Fruit fly (Drosophila melanogaster) whole organism, prepupa: Measurements from ENCODE around the gene CG5021.
A peak's percentile ranks its signal among the peaks of the same experiment; 100 is the strongest.

Source experiments
- CG10669 ChIP-seq: fragments of 200-800 bp; sonication (Bioruptor generic); optimal IDR thresholded peaks from 3 replicates; lab custom pipeline; 2018; ENCODE audit warnings: missing biosample characterization, mild to moderate bottlenecking, missing genetic modification characterization, moderate library complexity
- CG11294 ChIP-seq: fragments of 200-800 bp; sonication (Bioruptor generic); IDR thresholded peaks from 2 replicates; pipeline ENCODE4 v1.3.6; 2022; ENCODE audit warnings: missing biosample characterization, missing genetic modification characterization
- CG11902 ChIP-seq: fragments of 200-800 bp; sonication (Bioruptor generic); optimal IDR thresholded peaks from 3 replicates; lab custom pipeline; 2016; ENCODE audit warnings: missing biosample characterization, missing genetic modification characterization
- CG31627 ChIP-seq: fragments of 200-800 bp; sonication (Bioruptor generic); optimal IDR thresholded peaks from 3 replicates; lab custom pipeline; 2016; ENCODE audit warnings: missing biosample characterization, missing genetic modification characterization
- CG6792 ChIP-seq: fragments of 200-800 bp; sonication (Bioruptor generic); optimal IDR thresholded peaks from 3 replicates; lab custom pipeline; 2016; ENCODE audit warnings: missing biosample characterization, missing genetic modification characterization
- Eip93F ChIP-seq: fragments of 200-800 bp; sonication (Bioruptor generic); optimal IDR thresholded peaks from 2 replicates; lab custom pipeline; 2016; ENCODE audit warnings: missing biosample characterization, mild to moderate bottlenecking, missing genetic modification characterization
- Gug ChIP-seq: fragments of 200-800 bp; sonication (Bioruptor generic); IDR thresholded peaks from 2 replicates; pipeline ENCODE4 v1.3.6; 2022; ENCODE audit warnings: missing biosample characterization, missing genetic modification characterization
- Hr39 ChIP-seq: fragments of 200-800 bp; sonication (Bioruptor generic); optimal IDR thresholded peaks from 2 replicates; lab custom pipeline; 2016; ENCODE audit warnings: missing biosample characterization, missing genetic modification characterization
- Hr4 ChIP-seq: fragments of 200-800 bp; sonication (Bioruptor generic); optimal IDR thresholded peaks from 3 replicates; lab custom pipeline; 2016; ENCODE audit warnings: missing biosample characterization, missing genetic modification characterization
- Lpt ChIP-seq: fragments of 200-800 bp; sonication (Bioruptor generic); optimal IDR thresholded peaks from 3 replicates; lab custom pipeline; 2016; ENCODE audit warnings: missing biosample characterization, missing genetic modification characterization
- Sox14 ChIP-seq: fragments of 200-800 bp; sonication (Bioruptor generic); optimal IDR thresholded peaks from 3 replicates; lab custom pipeline; 2016; ENCODE audit warnings: missing biosample characterization, missing genetic modification characterization
- cyc ChIP-seq: fragments of 200-800 bp; sonication (Bioruptor generic); optimal IDR thresholded peaks from 3 replicates; lab custom pipeline; 2016; ENCODE audit warnings: missing biosample characterization, missing genetic modification characterization
- fkh ChIP-seq: fragments of 200-800 bp; sonication (Bioruptor generic); optimal IDR thresholded peaks from 3 replicates; lab custom pipeline; 2017; ENCODE audit warnings: missing biosample characterization, mild to moderate bottlenecking, missing genetic modification characterization, moderate library complexity
- net ChIP-seq: fragments of 200-800 bp; sonication (Bioruptor generic); optimal IDR thresholded peaks from 3 replicates; lab custom pipeline; 2016; ENCODE audit warnings: missing biosample characterization, missing genetic modification characterization

dm6 chr3L:8924999-8925398 lies 41.6 kb upstream of the CG5021 start:
- no peak for TF ChIP-seq CG6792
- no peak for TF ChIP-seq Lpt (GFP tag; lab: Kevin White, UChicago)
- TF ChIP-seq CG10669 (GFP tag; lab: Kevin White, UChicago) = no peak
- TF ChIP-seq fkh (GFP tag; lab: Kevin White, UChicago) = peak; percentile 20
- TF ChIP-seq Eip93F (GFP tag; lab: Kevin White, UChicago) = no peak
- no peak for TF ChIP-seq CG31627 (GFP tag; lab: Kevin White, UChicago)
- TF ChIP-seq CG11902 (GFP tag; lab: Kevin White, UChicago) = no peak
- no peak for TF ChIP-seq Gug
- TF ChIP-seq Hr4 (GFP tag; lab: Kevin White, UChicago) = no peak
- no peak for TF ChIP-seq Hr39
- no peak for TF ChIP-seq cyc (GFP tag; lab: Kevin White, UChicago)
- TF ChIP-seq Sox14 (GFP tag; lab: Kevin White, UChicago) = no peak
- TF ChIP-seq CG11294 (GFP tag; lab: Robert Waterston, UW) = no peak
- no peak for TF ChIP-seq net (GFP tag; lab: Kevin White, UChicago)
